Fruit fly (Drosophila melanogaster): ENCODE results near the gene Uqcc1.

Uqcc1 gene

DNA sequence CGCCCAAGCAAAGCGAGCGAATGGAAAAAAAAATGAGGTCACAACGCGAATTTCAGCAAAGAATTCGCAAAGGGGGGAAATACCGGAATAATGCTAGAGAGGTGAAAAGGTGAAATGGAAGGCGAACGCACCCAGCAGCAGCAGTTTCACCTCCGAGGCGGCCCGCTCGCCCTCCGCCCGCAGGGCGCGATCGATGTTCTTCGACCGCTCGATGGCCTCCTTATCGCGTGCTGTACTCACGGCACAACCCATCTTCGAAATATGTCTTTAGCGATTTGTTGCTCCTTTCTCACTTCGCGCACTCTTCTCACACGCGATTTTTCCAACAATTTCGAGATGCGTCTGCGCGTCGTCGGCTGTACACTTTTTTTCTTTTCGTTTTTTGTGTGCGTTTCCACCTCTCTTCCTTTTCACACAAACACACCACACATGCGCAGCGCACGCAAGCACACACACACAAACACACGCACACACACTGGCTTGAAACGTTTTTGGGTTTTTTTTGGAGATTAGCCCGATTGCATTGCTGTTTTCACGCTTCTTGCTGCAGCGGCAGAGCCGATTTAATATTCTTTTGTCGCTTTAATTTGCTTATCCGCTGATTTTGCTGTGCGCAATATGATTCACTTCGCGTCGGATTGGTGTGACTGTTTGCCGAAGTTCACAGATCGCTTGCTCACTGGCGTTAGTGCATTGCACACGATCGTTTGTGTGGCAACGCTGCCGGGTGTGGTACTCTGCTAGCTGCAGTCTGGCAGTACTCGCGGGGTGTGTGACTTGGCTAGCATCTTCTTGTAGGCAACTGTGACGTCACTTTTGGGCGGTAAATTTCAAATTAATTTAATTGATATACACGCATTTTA lies 21.7 kb upstream of the Uqcc1 start, which contains the start of gene Galphai (continued):
- TF ChIP-seq CG15073 (GFP tag; optimal IDR thresholded peaks at IDR 0.05) (no peak), Ravus (GFP tag; IDR thresholded peaks at IDR 0.05) (no peak), otp (GFP tag; IDR thresholded peaks at IDR 0.05) (peak; percentile 11; the same call in 1 of the 3 replicates), pzg (GFP tag; optimal IDR thresholded peaks at IDR 0.05) (peak; percentile 100), Sry-δ (GFP tag; optimal IDR thresholded peaks at IDR 0.05) (peak; percentile 78), Rx (GFP tag; IDR thresholded peaks at IDR 0.05) (no peak), CG11560 (tag; IDR thresholded peaks at IDR 0.05) (peak; percentile 62; the same call in 2 of the 3 replicates), CG32532 (GFP tag; IDR thresholded peaks at IDR 0.05) (peak; percentile 24; the same call in 1 of the 2 replicates), CG7271 (tag; optimal IDR thresholded peaks at IDR 0.05) (peak; percentile 13), gcm2 (GFP tag; optimal IDR thresholded peaks at IDR 0.05) (peak; percentile 13), Nf-YC (tag; optimal IDR thresholded peaks at IDR 0.05) (peak; percentile 69), cato (GFP tag; optimal IDR thresholded peaks at IDR 0.05; ENCODE audit: borderline replicate concordance) (no peak), wor (GFP tag; IDR thresholded peaks at IDR 0.05) (no peak), Sin3A (optimal IDR thresholded peaks at IDR 0.05) (peak; percentile 88), CG34376 (GFP tag; optimal IDR thresholded peaks at IDR 0.05) (peak; percentile 49), CG10321 (GFP tag; IDR thresholded peaks at IDR 0.05) (peak; percentile 49; the same call in 1 of the 2 replicates), gsb-n (tag; optimal IDR thresholded peaks at IDR 0.05) (peak; percentile 66), Rfx (GFP tag; IDR thresholded peaks at IDR 0.05) (peak; percentile 71), CG7357 (GFP tag; IDR thresholded peaks at IDR 0.05) (0 out of 3 replicates have a peak, but pooled peaks have one; percentile 12), CG10462 (GFP tag; optimal IDR thresholded peaks at IDR 0.05) (no peak), CG17912 (GFP tag; optimal IDR thresholded peaks at IDR 0.05) (peak; percentile 47), CG6791 (GFP tag; IDR thresholded peaks at IDR 0.05; ENCODE audit: partially characterized antibody) (peak; percentile 65; the same call in 2 of the 3 replicates), Mad (GFP tag; optimal IDR thresholded peaks at IDR 0.05) (peak; percentile 59), CG2129 (GFP tag; IDR thresholded peaks at IDR 0.05; ENCODE audit: partially characterized antibody) (no peak), repo (GFP tag; optimal IDR thresholded peaks at IDR 0.05) (peak; percentile 46), Nf-YB (GFP tag; optimal IDR thresholded peaks at IDR 0.05) (peak; percentile 14), ewg (GFP tag; optimal IDR thresholded peaks at IDR 0.05) (peak; percentile 77), HHEX (GFP tag; optimal IDR thresholded peaks at IDR 0.05) (no peak), sima (GFP tag; optimal IDR thresholded peaks at IDR 0.05) (no peak), CG4328 (GFP tag; optimal IDR thresholded peaks at IDR 0.05) (no peak), HmgZ (tag; optimal IDR thresholded peaks at IDR 0.05) (peak; percentile 92), dm (GFP tag; optimal IDR thresholded peaks at IDR 0.05) (peak; percentile 58), maf-S (GFP tag; optimal IDR thresholded peaks at IDR 0.05) (peak; percentile 24), lab (GFP tag; optimal IDR thresholded peaks at IDR 0.05) (peak; percentile 55), Scr (GFP tag; IDR thresholded peaks at IDR 0.05; ENCODE audit: partially characterized antibody) (peak; percentile 50), kni (GFP tag; optimal IDR thresholded peaks at IDR 0.05) (peak; percentile 17), emc (GFP tag; optimal IDR thresholded peaks at IDR 0.05) (no peak), kay (GFP tag; optimal IDR thresholded peaks at IDR 0.05) (peak; percentile 100), CG12299 (tag; optimal IDR thresholded peaks at IDR 0.05) (peak; percentile 47), Abd-B (GFP tag; optimal IDR thresholded peaks at IDR 0.05) (peak; percentile 58), rib (GFP tag; IDR thresholded peaks at IDR 0.05) (peak; percentile 49), Hand (GFP tag; optimal IDR thresholded peaks at IDR 0.05) (peak; percentile 12), HLH54F (GFP tag; optimal IDR thresholded peaks at IDR 0.05) (no peak), CoRest (tag; optimal IDR thresholded peaks at IDR 0.05) (peak; percentile 64), CG43689 (GFP tag; IDR thresholded peaks at IDR 0.05) (no peak), Fer3 (tag; optimal IDR thresholded peaks at IDR 0.05) (no peak), pum (GFP tag; optimal IDR thresholded peaks at IDR 0.05) (peak; percentile 37), CG7786 (GFP tag; optimal IDR thresholded peaks at IDR 0.05) (peak; percentile 43), jumu (GFP tag; optimal IDR thresholded peaks at IDR 0.05) (peak; percentile 75)
